Fruit fly (Drosophila melanogaster) whole organism, embryonic: ENCODE results near the gene CG12470.

ENCODE experiments used
- CG2712 ChIP-seq: fragments of 200-800 bp; optimal IDR thresholded peaks from 3 replicates; lab custom pipeline; 2019; ENCODE audit warnings: missing biosample characterization, mild to moderate bottlenecking, missing genetic modification characterization, moderate library complexity
- Hr39 ChIP-seq: fragments of >200 bp; optimal IDR thresholded peaks from 2 replicates; lab custom pipeline; 2017
- Nf-YC ChIP-seq: fragments of 200-800 bp; optimal IDR thresholded peaks from 3 replicates; lab custom pipeline; 2019; ENCODE audit warnings: missing biosample characterization, mild to moderate bottlenecking, missing genetic modification characterization, moderate library complexity
- bigmax ChIP-seq: fragments of 200-800 bp; sonication (Bioruptor generic); optimal IDR thresholded peaks from 2 replicates; lab custom pipeline; 2018; ENCODE audit warnings: missing biosample characterization, mild to moderate bottlenecking, missing genetic modification characterization
- bsh ChIP-seq, 2 experiments: fragments of 200-800 bp; sonication (Bioruptor generic); optimal IDR thresholded peaks; 2 replicates each; lab custom pipeline; 2017 to 2018; ENCODE audit warnings: mild to moderate bottlenecking in 2 of 2, missing biosample characterization in 2 of 2, missing genetic modification characterization in 2 of 2, moderate library complexity in 1 of 2
- vnd ChIP-seq: fragments of 200-800 bp; sonication (Bioruptor generic); IDR thresholded peaks from 3 replicates; pipeline ENCODE4 v1.3.6; 2022; ENCODE audit warnings: missing biosample characterization, missing genetic modification characterization; ENCODE audit not compliant: partially characterized antibody

- no peak for TF ChIP-seq bigmax (GFP tag; lab: Kevin White, UChicago)
- TF ChIP-seq CG2712, result no peak
- no peak for TF ChIP-seq bsh (GFP tag; optimal IDR thresholded peaks at IDR 0.05; lab: Kevin White, UChicago)
- TF ChIP-seq vnd (GFP tag; lab: Robert Waterston, UW), result no peak
- no peak for TF ChIP-seq Nf-YC (tag; lab: Kevin White, UChicago)
- no peak for TF ChIP-seq Hr39 (lab: Kevin White, UChicago)
Measured at dm6 chrX:352767-353166, 45.3 kb downstream of the CG12470 start, which contains the start of gene CG43182.
